Fruit fly (Drosophila melanogaster) ovary, adult (tissue): Measurements from ENCODE around the gene wb.

Source experiments
- CG17801 ChIP-seq: fragments of 200-800 bp; optimal IDR thresholded peaks from 2 replicates; lab custom pipeline; 2019; ENCODE audit warnings: missing biosample characterization, mild to moderate bottlenecking, missing genetic modification characterization, moderate library complexity; ENCODE audit not compliant: partially characterized antibody

wb gene

DNA sequence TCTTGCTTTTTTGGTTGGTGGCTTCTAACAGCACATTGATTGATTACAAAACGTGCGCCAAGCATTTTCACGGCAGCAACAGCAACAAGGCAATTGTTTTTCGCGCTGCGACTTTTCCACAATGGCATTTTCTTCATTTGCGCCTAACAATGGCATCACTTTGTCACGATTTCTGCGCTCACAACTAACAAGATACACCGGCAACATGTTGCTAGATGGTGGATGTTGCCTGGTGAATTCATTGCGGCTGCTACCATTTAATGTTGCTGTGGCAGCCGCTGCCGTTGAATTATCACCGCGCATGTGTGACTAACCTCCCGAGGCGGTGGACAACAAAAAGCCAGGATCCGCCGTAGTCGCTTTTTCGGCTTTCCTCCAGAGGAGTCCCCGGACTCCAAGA lies 31.1 kb downstream of the wb start:
- no peak for TF ChIP-seq CG17801

DNA sequence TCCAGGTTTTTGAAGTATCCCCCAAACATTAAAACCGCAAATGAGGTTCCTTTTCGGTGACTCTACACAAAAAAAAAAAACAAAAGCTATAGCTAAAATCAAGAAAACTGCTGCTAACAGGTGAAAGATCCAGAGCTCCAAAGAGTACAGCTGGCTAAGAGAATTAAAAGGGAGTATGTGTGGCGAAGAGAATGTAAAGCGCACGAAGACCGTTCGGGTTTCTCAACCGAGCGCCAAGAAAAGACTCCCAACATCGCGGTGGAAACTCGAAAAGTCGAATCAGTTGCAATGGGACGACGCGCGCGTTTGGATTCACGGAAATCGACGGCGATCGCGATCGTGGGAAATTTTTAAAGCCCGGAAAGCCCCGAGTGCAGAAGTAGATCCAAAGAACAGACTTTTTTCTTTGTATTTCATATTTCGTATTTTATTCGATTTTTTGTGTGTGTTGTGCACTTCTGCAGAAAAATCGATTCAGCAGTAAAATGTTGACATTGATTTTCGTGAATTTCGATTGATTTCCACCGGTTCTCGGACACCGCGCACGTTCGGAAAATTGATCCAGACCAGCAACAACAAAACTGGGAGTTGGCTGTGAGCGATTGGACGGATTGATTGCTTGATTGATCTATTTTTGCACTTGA lies 38.0 kb downstream of the wb start:
- TF ChIP-seq CG17801, result peak; percentile 5

DNA sequence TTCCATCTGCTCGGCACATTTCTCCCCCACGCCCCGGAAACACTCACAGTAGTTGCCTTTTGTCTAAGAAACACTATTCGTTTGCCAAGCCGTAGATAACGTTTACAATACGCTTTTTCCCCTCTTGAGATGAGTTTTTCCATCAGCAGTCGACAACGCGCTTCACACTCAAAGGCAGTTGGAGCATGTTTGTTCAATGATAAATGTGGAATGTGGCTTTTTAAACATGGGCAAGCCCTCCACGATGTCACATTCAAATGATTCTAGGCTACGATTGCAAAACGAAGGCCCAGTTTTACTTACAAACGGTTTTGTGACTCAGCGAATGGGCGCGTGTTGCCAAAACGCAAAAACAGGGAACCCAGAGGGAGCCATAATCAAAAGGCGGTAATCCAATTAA lies 39.7 kb downstream of the wb start:
- no peak for TF ChIP-seq CG17801

DNA sequence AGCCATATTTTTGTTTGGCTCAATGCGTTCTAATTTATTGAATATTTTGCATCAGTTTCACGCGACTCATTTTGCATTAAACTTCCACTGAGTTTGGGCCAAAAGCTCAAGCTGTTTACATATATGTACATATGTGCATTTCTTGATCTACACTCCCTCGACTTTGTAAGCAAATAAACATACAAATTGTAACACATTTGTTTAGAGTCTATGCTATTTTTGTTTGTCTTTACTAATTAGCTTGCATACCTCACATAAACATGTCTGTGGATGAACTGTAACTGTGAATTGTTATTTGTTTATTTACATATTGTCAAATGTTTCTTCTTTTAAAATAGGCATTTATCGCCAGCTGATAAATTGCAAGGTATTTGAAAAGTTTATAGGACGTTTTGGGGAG lies 44.7 kb downstream of the wb start:
- no peak for TF ChIP-seq CG17801

DNA sequence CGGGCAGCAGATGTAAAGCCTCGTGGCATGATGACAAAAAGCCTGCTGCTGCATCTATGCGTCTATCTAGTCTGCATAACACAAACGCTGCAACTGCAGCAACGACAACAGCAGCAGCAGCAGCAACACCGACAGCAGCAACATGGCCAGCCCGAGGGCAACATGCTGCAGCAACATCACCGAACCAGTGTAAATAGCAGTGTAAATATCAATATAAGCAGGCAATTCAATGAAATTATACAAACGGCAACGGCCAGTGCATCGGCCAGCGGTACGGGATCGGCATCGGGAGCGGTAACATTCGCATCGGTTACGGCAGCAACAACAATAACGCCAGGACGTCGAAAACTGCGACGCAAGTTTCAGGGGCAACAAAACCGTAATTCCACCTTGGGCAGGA lies 45.4 kb downstream of the wb start:
- TF ChIP-seq CG17801, result no peak

DNA sequence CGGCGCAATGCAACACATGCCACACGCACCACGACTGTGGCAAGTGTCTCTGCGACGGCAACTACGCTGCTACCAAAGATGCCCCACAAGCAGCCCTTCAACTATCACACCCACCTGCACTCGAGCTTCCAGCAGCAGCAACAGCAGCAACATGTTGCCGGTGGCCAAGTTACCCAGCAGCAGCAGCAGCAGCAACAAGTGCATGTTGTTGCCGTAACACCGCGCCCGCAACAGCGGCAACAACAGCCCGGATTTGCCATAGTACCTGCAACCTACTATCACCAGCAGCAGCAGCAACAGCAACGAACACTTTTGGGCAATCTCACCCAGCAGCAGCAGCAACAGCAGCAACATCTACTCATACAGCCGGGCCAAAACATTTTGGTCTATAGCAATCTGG lies 45.8 kb downstream of the wb start:
- TF ChIP-seq CG17801, result no peak

DNA sequence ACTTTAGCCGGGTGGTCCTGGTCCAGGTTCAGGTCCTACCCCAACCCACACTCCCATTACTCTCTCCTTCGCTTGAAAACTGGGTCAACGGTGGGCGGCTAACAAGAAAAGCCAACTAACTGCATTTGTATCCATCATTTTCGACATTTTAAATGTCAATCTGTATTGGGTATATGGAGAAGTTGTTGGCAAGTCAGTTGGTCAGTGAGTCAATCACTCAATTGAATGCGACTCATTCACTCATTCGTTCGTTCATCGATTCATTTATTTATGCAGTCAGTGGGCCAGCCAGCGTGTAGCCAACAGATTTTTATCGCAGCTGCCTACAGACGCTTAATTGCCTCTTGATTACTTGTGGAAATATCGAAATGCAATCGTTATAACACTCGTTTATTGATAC lies 53.9 kb downstream of the wb start:
- TF ChIP-seq CG17801, result no peak

DNA sequence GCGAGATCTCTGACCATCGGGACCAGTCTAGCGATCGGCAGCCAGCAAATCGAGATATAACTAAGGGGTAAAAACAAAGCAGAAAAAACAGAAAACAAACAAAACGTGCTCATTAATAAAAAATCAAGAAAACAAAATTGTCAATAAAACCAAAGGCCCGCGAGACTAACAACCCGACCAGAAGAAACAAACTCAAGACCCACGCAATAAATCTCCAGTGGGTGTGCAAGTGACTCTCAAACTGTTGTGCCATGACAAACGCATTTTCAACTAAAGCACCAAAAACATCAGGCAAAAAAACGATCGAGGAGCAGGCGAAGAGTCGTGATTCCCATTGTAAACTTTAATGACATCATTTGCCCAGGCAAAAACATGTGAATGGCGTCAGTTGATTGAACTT lies 55.2 kb downstream of the wb start:
- no peak for TF ChIP-seq CG17801

DNA sequence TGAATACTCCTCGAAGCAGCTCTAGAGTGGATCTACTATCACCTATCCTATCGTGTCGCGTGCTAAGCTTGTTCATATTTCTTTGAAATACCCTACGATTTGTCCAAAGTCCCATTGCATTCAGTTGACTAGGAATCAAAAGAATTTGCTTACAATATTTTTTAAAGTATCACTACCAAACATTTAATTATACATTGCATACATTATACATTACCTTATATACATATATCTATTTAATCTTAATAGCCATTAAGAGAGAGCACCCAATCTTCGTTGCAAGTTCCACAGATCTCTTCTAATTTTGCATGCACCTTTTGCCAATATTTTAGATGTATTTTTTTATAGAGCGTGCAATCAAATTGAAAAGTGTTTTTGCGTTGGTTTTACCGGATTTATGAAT lies 55.8 kb downstream of the wb start:
- no peak for TF ChIP-seq CG17801

DNA sequence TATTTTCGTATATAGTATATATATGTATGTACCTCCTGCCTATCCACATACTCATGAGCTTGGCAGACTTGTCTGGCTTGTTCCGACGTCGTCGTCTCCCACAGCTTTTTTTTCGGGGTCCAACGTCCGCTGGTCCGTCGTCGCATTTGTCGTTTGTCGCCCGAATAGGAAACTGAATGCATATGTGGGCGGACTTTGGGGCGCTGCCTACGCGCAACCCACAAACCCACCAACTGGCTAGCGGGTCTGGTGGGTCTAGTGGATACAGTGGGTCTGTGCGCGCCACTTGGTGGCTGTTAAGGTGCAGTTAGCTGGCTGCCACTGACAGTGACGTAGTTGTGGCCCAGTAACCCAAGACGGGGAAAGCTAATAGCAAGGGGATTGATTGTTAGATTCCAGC lies 56.2 kb downstream of the wb start:
- TF ChIP-seq CG17801, result no peak

DNA sequence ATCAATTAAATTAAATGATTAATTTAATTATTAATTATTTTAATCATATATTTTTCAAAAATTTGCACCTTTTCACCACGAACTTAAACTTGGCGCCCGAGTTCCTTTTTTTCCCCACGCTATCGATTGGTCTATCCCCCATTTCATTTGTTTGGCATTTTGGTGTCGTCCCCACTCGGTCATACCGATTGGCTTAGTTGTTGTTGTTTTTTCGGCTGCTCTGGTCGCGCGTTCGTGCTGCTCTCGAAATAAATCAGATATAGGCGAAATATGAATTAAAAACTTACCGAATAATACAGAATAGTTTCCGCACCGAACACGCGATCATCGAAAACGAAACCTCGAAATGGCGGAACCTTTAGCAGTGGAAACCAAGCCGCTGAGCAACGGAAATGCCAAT lies 71.1 kb downstream of the wb start, which contains the start of gene CG33090:
Gene CG33090 (plus strand): TSS at position 194 of the 400 bp plus-strand sequence.
- TF ChIP-seq CG17801, result no peak

DNA sequence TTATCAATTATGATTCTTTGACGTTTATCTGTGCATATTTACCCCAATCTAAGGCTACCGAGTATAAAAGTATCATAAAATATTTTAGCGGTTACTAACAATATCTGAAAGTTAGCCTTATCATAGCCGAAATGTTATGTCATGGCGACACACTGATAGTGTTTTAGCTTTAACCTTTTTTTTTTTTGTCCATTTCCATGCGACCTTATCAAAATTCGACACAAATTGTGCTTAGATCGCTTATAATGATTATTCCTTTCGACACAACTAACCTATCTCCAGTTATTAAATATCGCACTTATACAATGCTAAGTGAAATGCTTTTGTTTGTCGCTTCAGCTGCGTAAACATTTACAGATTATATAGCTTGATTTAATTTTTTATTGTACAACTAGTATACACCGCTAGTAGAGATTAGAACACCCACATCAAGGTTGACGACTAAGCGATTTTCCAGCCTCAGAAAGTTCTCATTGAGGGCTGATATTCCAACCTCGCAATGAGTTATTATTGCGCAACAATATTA lies 73.5 kb downstream of the wb start:
- TF ChIP-seq CG17801, result no peak

DNA sequence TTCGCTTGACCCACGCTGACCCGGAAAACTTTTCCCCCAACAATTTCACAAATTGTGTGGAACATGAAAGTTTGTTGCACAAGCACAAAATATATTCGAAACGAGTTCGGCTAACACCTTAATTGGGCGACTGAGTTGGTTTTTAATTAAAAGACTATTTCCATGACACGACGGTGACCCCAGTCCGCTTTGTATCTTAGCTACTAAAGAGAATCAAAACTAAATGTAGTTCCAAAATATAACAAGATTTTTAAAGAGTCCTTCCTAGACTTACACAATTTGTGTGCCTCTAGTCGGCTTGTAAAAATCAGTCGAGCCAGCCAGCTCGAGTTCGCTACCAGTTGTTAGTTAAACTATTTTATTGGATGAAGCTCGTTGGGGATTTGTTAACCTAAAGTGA lies 75.1 kb downstream of the wb start, which contains the start of gene CG15286:
Gene CG15286 (plus strand): TSS at position 301 of the 400 bp plus-strand sequence.
- no peak for TF ChIP-seq CG17801

DNA sequence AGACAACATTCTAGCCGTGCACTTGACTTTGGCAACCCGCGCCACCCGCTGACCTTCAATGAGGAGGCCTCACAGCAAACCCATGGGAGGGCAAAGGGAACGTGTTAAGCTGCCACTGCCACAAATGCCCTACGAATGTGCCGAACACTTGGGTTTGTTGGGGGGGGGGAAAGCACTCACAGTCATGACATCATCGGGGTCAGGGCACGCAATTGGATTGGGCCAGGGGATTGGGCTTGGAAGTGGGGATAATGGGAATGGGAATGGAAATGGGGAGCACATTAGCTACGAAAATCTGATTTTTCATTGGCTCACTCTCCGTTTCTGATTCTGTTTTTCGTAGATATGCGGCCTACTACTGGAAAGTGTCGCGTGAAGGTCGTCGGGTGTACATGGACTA lies 78.1 kb downstream of the wb start:
- no peak for TF ChIP-seq CG17801

DNA sequence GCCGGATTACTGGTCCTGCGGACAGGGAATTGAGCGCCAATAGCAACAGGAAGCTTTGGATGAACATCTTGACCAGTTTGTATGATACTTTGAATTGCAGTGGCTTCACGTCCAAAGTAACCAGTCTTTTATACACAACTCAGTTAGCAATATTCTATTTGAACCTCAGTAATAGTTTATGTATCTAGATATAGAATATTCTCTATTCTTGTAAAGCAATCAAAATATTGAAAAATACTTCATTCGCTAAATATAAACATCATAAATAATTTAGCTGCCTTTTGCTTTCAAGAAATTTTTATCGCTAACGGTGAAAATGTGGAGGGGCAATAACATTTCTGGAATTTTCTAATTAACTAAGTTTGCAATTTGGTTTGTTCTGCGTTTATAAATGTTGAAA lies 83.8 kb downstream of the wb start, which contains the start of gene Send2:
Gene Send2 (minus strand): TSS at position 101 of the 400 bp plus-strand sequence.
- TF ChIP-seq CG17801, result no peak

DNA sequence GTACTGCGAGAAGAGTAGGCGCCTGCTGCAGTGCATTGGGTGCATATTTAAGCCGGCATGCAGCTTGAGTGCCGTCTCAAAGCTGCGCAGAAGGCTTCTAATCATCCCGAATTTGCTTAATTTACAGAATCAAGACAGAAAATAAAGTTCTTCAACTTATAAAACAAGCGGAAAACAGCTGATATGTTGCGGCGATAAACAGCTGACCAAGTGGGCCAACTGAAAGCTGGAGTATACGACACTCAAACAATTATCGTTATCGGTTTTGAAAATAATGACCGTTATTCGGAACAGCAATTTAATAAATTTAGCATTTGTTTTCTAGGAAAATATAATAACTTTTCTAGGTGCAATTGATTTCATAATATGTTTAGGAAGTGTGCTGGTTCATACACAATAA lies 85.8 kb downstream of the wb start, which contains the start of gene mTTF:
Gene mTTF (minus strand): TSS at position 189 of the 400 bp plus-strand sequence.
- peak; percentile 13 for TF ChIP-seq CG17801

DNA sequence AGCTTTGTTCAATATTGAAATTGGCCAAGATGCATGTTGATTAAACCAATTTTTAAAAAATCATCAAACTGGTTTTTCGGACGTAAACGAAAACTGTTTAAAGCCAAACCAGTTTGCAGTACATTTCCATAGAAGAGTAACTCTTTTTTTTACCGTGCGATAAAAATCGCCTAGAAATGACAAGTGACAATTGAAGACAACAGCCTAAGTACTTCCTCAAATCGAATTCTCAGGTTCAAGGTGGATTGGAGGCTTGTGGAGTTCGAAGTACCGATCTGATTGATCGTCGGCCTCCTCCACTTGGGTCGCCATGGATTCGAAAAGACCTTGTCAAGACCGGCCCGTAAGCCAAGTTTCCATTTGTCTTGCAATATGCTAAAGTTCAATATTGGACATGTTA lies 87.8 kb downstream of the wb start:
- no peak for TF ChIP-seq CG17801

DNA sequence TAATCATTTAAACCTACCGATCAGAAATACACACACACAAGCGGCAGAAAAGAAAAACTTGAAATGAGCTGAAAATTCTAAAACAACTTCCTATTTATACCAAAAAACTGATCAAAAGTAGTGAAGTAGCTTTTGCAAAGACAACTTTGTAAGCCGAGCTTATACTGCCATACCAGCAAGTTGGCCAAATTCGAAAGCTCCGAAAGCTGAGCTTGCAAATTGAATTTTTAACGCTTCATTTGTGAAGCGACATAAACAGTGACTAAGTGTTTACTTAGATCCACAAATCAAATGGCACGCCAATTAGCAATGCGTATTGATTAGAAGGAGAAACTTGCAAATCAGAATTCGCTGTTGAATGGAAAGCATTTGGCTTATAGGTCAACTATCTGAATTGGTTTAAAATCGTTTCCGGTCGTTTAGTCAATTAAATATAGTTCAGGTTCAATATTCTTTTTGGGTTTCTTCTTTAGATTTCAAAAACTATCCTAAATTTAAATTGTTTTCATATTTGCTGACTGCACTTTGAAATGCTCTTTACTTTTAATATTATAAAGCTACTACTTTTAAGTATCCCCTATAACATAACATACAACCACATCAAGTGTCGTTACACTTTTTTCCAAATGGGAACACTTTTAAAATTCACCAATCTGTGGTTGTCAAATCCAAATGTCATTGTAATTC lies 88.8 kb downstream of the wb start, which contains the start of gene CG43052:
Gene CG43052 (plus strand): TSS at position 637 of the 687 bp plus-strand sequence.
- TF ChIP-seq CG17801, result no peak
